Fruit fly (Drosophila melanogaster) whole organism, embryonic: ENCODE data around the gene Vps8.

Experiments used
- CG10147 ChIP-seq: fragments of 200-800 bp; sonication (Bioruptor generic); optimal IDR thresholded peaks from 2 replicates; lab custom pipeline; 2019; ENCODE audit warnings: missing biosample characterization, mild to moderate bottlenecking, missing genetic modification characterization, moderate library complexity
- CG11085 ChIP-seq: fragments of 200-800 bp; sonication (Bioruptor generic); IDR thresholded peaks from 2 replicates; pipeline ENCODE4 v1.3.6; 2022; ENCODE audit warnings: missing biosample characterization, missing genetic modification characterization
- CG11093 ChIP-seq: fragments of 200-800 bp; sonication (Bioruptor generic); IDR thresholded peaks from 3 replicates; pipeline ENCODE4 v1.3.6; 2022; ENCODE audit warnings: missing biosample characterization, missing genetic modification characterization
- CG11695 ChIP-seq: fragments of 200-800 bp; sonication (Bioruptor generic); IDR thresholded peaks from 3 replicates; pipeline ENCODE4 v1.3.6; 2022; ENCODE audit warnings: missing biosample characterization, missing genetic modification characterization
- CG1529 ChIP-seq: fragments of 200-800 bp; sonication (Bioruptor generic); optimal IDR thresholded peaks from 3 replicates; lab custom pipeline; 2018; ENCODE audit warnings: missing biosample characterization, missing genetic modification characterization
- CG1603 ChIP-seq: fragments of 200-800 bp; sonication (Bioruptor generic); optimal IDR thresholded peaks from 2 replicates; lab custom pipeline; 2019; ENCODE audit warnings: missing biosample characterization, mild to moderate bottlenecking, missing genetic modification characterization, moderate library complexity
- CG16815 ChIP-seq: fragments of 200-800 bp; sonication (Bioruptor generic); optimal IDR thresholded peaks from 3 replicates; lab custom pipeline; 2017; ENCODE audit warnings: missing biosample characterization, mild to moderate bottlenecking, missing genetic modification characterization
- CG18599 ChIP-seq: fragments of 200-800 bp; sonication (Bioruptor generic); optimal IDR thresholded peaks from 3 replicates; lab custom pipeline; 2017; ENCODE audit warnings: missing biosample characterization, missing genetic modification characterization, mild to moderate bottlenecking, moderate library complexity, missing genetic modification reagents
- CG2199 ChIP-seq: fragments of 200-800 bp; sonication (Bioruptor generic); IDR thresholded peaks from 3 replicates; pipeline ENCODE4 v1.3.6; 2022; ENCODE audit warnings: missing biosample characterization, missing genetic modification characterization
- CG30431 ChIP-seq: fragments of 200-800 bp; sonication (Bioruptor generic); optimal IDR thresholded peaks from 2 replicates; lab custom pipeline; 2017; ENCODE audit warnings: missing biosample characterization, missing genetic modification characterization
- CG32532 ChIP-seq: fragments of 200-800 bp; sonication (Bioruptor generic); IDR thresholded peaks from 2 replicates; pipeline ENCODE4 v1.3.6; 2022; ENCODE audit warnings: missing biosample characterization, missing genetic modification characterization
- CG42726 ChIP-seq: fragments of 200-800 bp; sonication (Bioruptor generic); IDR thresholded peaks from 2 replicates; pipeline ENCODE4 v1.3.6; 2022; ENCODE audit warnings: missing biosample characterization, missing genetic modification characterization; ENCODE audit not compliant: partially characterized antibody
- CG4617 ChIP-seq: fragments of 200-800 bp; sonication (Bioruptor generic); optimal IDR thresholded peaks from 3 replicates; lab custom pipeline; 2016; ENCODE audit warnings: missing biosample characterization, missing genetic modification characterization, borderline replicate concordance
- CG7271 ChIP-seq: fragments of 200-800 bp; sonication (Bioruptor generic); optimal IDR thresholded peaks from 2 replicates; lab custom pipeline; 2018; ENCODE audit warnings: missing biosample characterization, mild to moderate bottlenecking, missing genetic modification characterization, moderate library complexity
- CG7357 ChIP-seq: fragments of 200-800 bp; sonication (Bioruptor generic); IDR thresholded peaks from 3 replicates; pipeline ENCODE4 v1.3.6; 2022; ENCODE audit warnings: missing biosample characterization, missing genetic modification characterization
- CG9727 ChIP-seq: fragments of 200-800 bp; sonication (Bioruptor generic); optimal IDR thresholded peaks from 3 replicates; lab custom pipeline; 2017; ENCODE audit warnings: missing biosample characterization, mild to moderate bottlenecking, missing genetic modification characterization
- CkIIα-i1 ChIP-seq: fragments of 200-800 bp; sonication (Bioruptor generic); IDR thresholded peaks from 2 replicates; pipeline ENCODE4 v1.3.6; 2022; ENCODE audit warnings: missing biosample characterization, missing genetic modification characterization
- D19B ChIP-seq: fragments of 200-800 bp; sonication (Bioruptor generic); optimal IDR thresholded peaks from 2 replicates; lab custom pipeline; 2017; ENCODE audit warnings: missing biosample characterization, mild to moderate bottlenecking, missing genetic modification characterization
- Deaf1 ChIP-seq: fragments of 200-800 bp; optimal IDR thresholded peaks from 3 replicates; lab custom pipeline; 2019; ENCODE audit warnings: missing biosample characterization, mild to moderate bottlenecking, missing genetic modification characterization, moderate library complexity
- Dek ChIP-seq: fragments of 200-800 bp; sonication (Bioruptor generic); optimal IDR thresholded peaks from 3 replicates; lab custom pipeline; 2019; ENCODE audit warnings: missing biosample characterization, mild to moderate bottlenecking, missing genetic modification characterization, moderate library complexity
- Dfd ChIP-seq, 2 experiments: fragments of >200 bp; optimal IDR thresholded peaks; 2 replicates each; lab custom pipeline; 2017; ENCODE audit warnings: missing biosample characterization in 2 of 2, missing genetic modification characterization in 2 of 2
- Kr ChIP-seq: fragments of 200-800 bp; sonication (Bioruptor generic); optimal IDR thresholded peaks from 2 replicates; lab custom pipeline; 2017; ENCODE audit warnings: missing biosample characterization, mild to moderate bottlenecking, missing genetic modification characterization
- Lhr ChIP-seq: fragments of 200-800 bp; sonication (Bioruptor generic); optimal IDR thresholded peaks from 3 replicates; lab custom pipeline; 2017; ENCODE audit warnings: mild to moderate bottlenecking, missing biosample characterization, missing genetic modification reagents, missing genetic modification characterization
- Six4 ChIP-seq: fragments of 200-800 bp; sonication (Bioruptor generic); optimal IDR thresholded peaks from 2 replicates; lab custom pipeline; 2016; ENCODE audit warnings: missing biosample characterization, missing genetic modification characterization
- Stat92E ChIP-seq, 3 experiments: fragments of >200 bp in 2 of 3; fragments of 200-800 bp in 1 of 3; sonication (Bioruptor generic) in 1 of 3; optimal IDR thresholded peaks; 2 replicates each; lab custom pipeline; 2017 to 2019; ENCODE audit warnings: missing biosample characterization in 3 of 3, missing genetic modification characterization in 3 of 3, mild to moderate bottlenecking in 1 of 3, moderate library complexity in 1 of 3
- Vsx1 ChIP-seq: fragments of 200-800 bp; sonication (Bioruptor generic); optimal IDR thresholded peaks from 2 replicates; lab custom pipeline; 2017; ENCODE audit warnings: missing biosample characterization, mild to moderate bottlenecking, missing genetic modification characterization, missing genetic modification reagents
- ac ChIP-seq: fragments of 200-800 bp; sonication (Bioruptor generic); optimal IDR thresholded peaks from 3 replicates; lab custom pipeline; 2017; ENCODE audit warnings: missing biosample characterization, mild to moderate bottlenecking, missing genetic modification characterization
- br ChIP-seq: fragments of >200 bp; optimal IDR thresholded peaks from 2 replicates; lab custom pipeline; 2017
- chif ChIP-seq, 2 experiments: fragments of 200-800 bp; sonication (Bioruptor generic); optimal IDR thresholded peaks; 3 replicates each; lab custom pipeline; 2016; ENCODE audit warnings: missing biosample characterization in 2 of 2, missing genetic modification characterization in 2 of 2
- ci ChIP-seq: fragments of 200-800 bp; sonication (Bioruptor generic); IDR thresholded peaks from 3 replicates; pipeline ENCODE4 v1.3.6; 2022; ENCODE audit warnings: missing biosample characterization, missing genetic modification characterization
- croc ChIP-seq: fragments of 200-800 bp; sonication (Bioruptor generic); conservative IDR thresholded peaks from 3 replicates; pipeline ENCODE4 v1.3.6; 2022; ENCODE audit warnings: missing biosample characterization, missing genetic modification characterization
- da ChIP-seq: fragments of 200-800 bp; sonication (Bioruptor generic); optimal IDR thresholded peaks from 2 replicates; lab custom pipeline; 2016; ENCODE audit warnings: missing biosample characterization, missing genetic modification characterization
- dmrt99B ChIP-seq: fragments of 200-800 bp; sonication (Bioruptor generic); optimal IDR thresholded peaks from 2 replicates; lab custom pipeline; 2018; ENCODE audit warnings: missing biosample characterization, mild to moderate bottlenecking, missing genetic modification characterization, moderate library complexity
- esg ChIP-seq: fragments of 200-800 bp; sonication (Bioruptor generic); conservative IDR thresholded peaks from 2 replicates; pipeline ENCODE4 v1.3.6; 2022; ENCODE audit warnings: missing biosample characterization, missing genetic modification characterization
- eyg ChIP-seq: fragments of 200-800 bp; sonication (Bioruptor generic); optimal IDR thresholded peaks from 3 replicates; lab custom pipeline; 2016; ENCODE audit warnings: missing biosample characterization, missing genetic modification characterization
- grn ChIP-seq: fragments of 200-800 bp; sonication (Bioruptor generic); optimal IDR thresholded peaks from 3 replicates; lab custom pipeline; 2017; ENCODE audit warnings: missing biosample characterization, missing genetic modification characterization
- h ChIP-seq: fragments of >200 bp; optimal IDR thresholded peaks from 2 replicates; lab custom pipeline; 2017
- hkb ChIP-seq, 2 experiments: fragments of 200-800 bp in 1 of 2; fragments of >200 bp in 1 of 2; sonication (Bioruptor generic) in 1 of 2; IDR thresholded peaks in 1 of 2; optimal IDR thresholded peaks in 1 of 2; 2 replicates each; pipeline versions ENCODE4 v1.3.6 to Lab custom; 2017 to 2022; ENCODE audit warnings: missing biosample characterization in 1 of 2, missing genetic modification characterization in 1 of 2
- kni ChIP-seq: fragments of 200-800 bp; sonication (Bioruptor generic); optimal IDR thresholded peaks from 3 replicates; lab custom pipeline; 2017; ENCODE audit warnings: mild to moderate bottlenecking, missing biosample characterization, missing genetic modification reagents, missing genetic modification characterization
- knrl ChIP-seq: fragments of 200-800 bp; sonication (Bioruptor generic); IDR thresholded peaks from 3 replicates; pipeline ENCODE4 v1.3.6; 2022; ENCODE audit warnings: missing biosample characterization, missing genetic modification characterization; ENCODE audit not compliant: partially characterized antibody
- mam ChIP-seq: fragments of 200-800 bp; sonication (Bioruptor generic); optimal IDR thresholded peaks from 3 replicates; lab custom pipeline; 2016; ENCODE audit warnings: missing biosample characterization, missing genetic modification characterization
- peb ChIP-seq: fragments of 200-800 bp; sonication (Bioruptor generic); IDR thresholded peaks from 2 replicates; pipeline ENCODE4 v1.3.6; 2022; ENCODE audit warnings: missing biosample characterization, missing genetic modification characterization
- phol ChIP-seq: fragments of 200-800 bp; sonication (Bioruptor generic); optimal IDR thresholded peaks from 3 replicates; lab custom pipeline; 2018; ENCODE audit warnings: missing biosample characterization, mild to moderate bottlenecking, missing genetic modification characterization, moderate library complexity
- pum ChIP-seq: fragments of 200-800 bp; sonication (Bioruptor generic); optimal IDR thresholded peaks from 2 replicates; lab custom pipeline; 2016; ENCODE audit warnings: missing biosample characterization, missing genetic modification characterization
- ssp ChIP-seq: fragments of 200-800 bp; sonication (Bioruptor generic); IDR thresholded peaks from 2 replicates; pipeline ENCODE4 v1.3.6; 2022; ENCODE audit warnings: missing biosample characterization, missing genetic modification characterization
- tll ChIP-seq, 2 experiments: fragments of 200-800 bp in 1 of 2; fragments of >200 bp in 1 of 2; sonication (Bioruptor generic) in 1 of 2; optimal IDR thresholded peaks; 2 replicates each; lab custom pipeline; 2017 to 2019; ENCODE audit warnings: missing biosample characterization in 2 of 2, missing genetic modification characterization in 2 of 2, mild to moderate bottlenecking in 1 of 2, moderate library complexity in 1 of 2
- yki ChIP-seq: fragments of >200 bp; optimal IDR thresholded peaks from 3 replicates; lab custom pipeline; 2018
- zen ChIP-seq: fragments of 200-800 bp; sonication (Bioruptor generic); optimal IDR thresholded peaks from 3 replicates; lab custom pipeline; 2018; ENCODE audit warnings: missing biosample characterization, mild to moderate bottlenecking, missing genetic modification characterization, moderate library complexity

The Vps8 gene

DNA sequence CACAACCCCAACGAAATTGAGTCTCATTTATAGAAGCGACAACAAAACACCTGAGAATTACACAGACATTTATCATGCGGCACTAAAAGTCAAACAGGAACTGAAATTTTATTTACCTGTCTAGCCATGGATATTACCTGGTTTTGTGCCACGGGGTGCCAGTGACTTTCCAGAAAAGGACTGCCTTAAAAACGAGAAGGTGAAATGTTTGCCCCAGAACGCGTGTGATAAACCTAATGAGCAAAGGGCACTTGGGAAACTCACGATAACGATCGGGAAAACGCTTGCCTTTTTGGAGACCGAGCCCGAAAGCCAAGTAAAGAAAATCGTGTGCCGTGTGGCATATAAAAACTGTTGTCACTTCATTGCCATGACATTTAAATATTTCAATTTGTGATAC is 25.6 kb downstream of the Vps8 start:
- peak in 1 of 2 experiments; percentile 83 for TF ChIP-seq tll (GFP tag; optimal IDR thresholded peaks at IDR 0.05; lab: Kevin White, UChicago)
- peak; percentile 83 for TF ChIP-seq zen (tag; lab: Kevin White, UChicago)
- TF ChIP-seq Stat92E (GFP tag; optimal IDR thresholded peaks at IDR 0.05; lab: Kevin White, UChicago): peak in 1 of 3 experiments; percentile 61
- peak; percentile 27 for TF ChIP-seq ac (GFP tag; lab: Kevin White, UChicago)
- no peak for TF ChIP-seq Six4 (GFP tag; lab: Kevin White, UChicago)
- no peak for TF ChIP-seq mam (GFP tag; lab: Kevin White, UChicago)
- TF ChIP-seq CG2199 (GFP tag; lab: Robert Waterston, UW): peak; percentile 70; the same call in 1 of the 3 replicates
- peak; percentile 75 for TF ChIP-seq grn (GFP tag; lab: Kevin White, UChicago)
- TF ChIP-seq Kr: peak; percentile 12
- TF ChIP-seq kni: peak; percentile 81
- no peak for TF ChIP-seq chif (GFP tag; optimal IDR thresholded peaks at IDR 0.05; lab: Kevin White, UChicago)

DNA sequence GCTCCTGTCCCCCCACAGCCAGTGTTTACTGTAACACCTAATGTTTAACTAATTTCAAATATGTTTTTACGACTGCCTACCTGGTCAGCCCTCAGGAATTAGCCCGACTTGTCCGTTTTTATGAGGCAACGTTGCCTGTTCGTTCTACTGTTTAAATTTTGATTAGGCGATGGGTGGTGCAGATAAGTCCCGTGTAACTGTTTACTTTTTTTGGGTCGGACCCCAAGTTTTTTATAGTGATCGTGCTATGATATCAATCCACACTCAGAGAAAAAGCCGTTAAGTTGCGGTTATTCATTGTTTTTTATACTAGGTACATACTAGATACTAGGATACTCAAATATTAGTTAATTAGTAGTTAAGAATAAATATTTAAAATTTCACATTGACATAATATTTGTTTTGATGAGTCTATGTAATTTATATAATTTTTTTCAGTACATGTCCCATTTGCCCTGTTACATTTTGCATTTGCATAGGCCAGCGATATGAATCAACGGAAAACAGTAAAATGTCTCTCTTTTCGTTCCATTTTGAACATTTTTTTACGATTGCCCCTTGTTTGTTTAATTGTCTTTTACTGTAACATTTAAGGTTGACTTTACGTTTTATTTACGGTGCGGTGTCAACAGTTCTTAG is 27.3 kb downstream of the Vps8 start:
- TF ChIP-seq da (GFP tag; lab: Kevin White, UChicago): no peak
- TF ChIP-seq Vsx1 (GFP tag; lab: Kevin White, UChicago): peak; percentile 87
- TF ChIP-seq h (lab: Kevin White, UChicago): no peak
- TF ChIP-seq CG1529 (GFP tag; lab: Kevin White, UChicago): peak; percentile 64
- peak; percentile 26 for TF ChIP-seq Deaf1 (tag; lab: Kevin White, UChicago)
- TF ChIP-seq ssp: peak; percentile 57
- TF ChIP-seq croc (GFP tag; lab: Robert Waterston, UW): peak; percentile 40; the same call in 1 of the 3 replicates
- TF ChIP-seq peb (GFP tag; lab: Robert Waterston, UW): no peak; the same call in 1 of the 2 replicates
- TF ChIP-seq CG9727 (GFP tag; lab: Kevin White, UChicago): peak; percentile 82
- no peak for TF ChIP-seq knrl
- no peak for TF ChIP-seq CG7357
- no peak for TF ChIP-seq CkIIα-i1
- no peak for TF ChIP-seq CG42726 (GFP tag; lab: Robert Waterston, UW)
- TF ChIP-seq CG10147: peak; percentile 28
- no peak for TF ChIP-seq Dfd (GFP tag; optimal IDR thresholded peaks at IDR 0.05; lab: Kevin White, UChicago)
- TF ChIP-seq hkb (optimal IDR thresholded peaks at IDR 0.05; lab: Kevin White, UChicago): no peak
- TF ChIP-seq hkb (GFP tag; IDR thresholded peaks at IDR 0.05; lab: Robert Waterston, UW): peak; percentile 68
- TF ChIP-seq ac (GFP tag; lab: Kevin White, UChicago): peak; percentile 4
- peak; percentile 25 for TF ChIP-seq Dek (tag; lab: Kevin White, UChicago)
- peak; percentile 73 for TF ChIP-seq dmrt99B (tag; lab: Kevin White, UChicago)
- TF ChIP-seq CG11093 (GFP tag; lab: Robert Waterston, UW): 0 out of 3 replicates have a peak, but pooled peaks have one; percentile 39
- TF ChIP-seq CG11695: peak; percentile 56; the same call in 1 of the 3 replicates
- TF ChIP-seq CG32532: peak; percentile 10; the same call in 1 of the 2 replicates
- TF ChIP-seq Lhr (GFP tag; lab: Kevin White, UChicago): peak; percentile 47
- no peak for TF ChIP-seq yki (lab: Kevin White, UChicago)
- TF ChIP-seq CG1603 (tag; lab: Kevin White, UChicago): peak; percentile 57
- peak; percentile 34 for TF ChIP-seq CG7271 (tag; lab: Kevin White, UChicago)
- TF ChIP-seq pum (GFP tag; lab: Kevin White, UChicago): no peak
- TF ChIP-seq br (lab: Kevin White, UChicago): no peak
- TF ChIP-seq eyg: no peak
- TF ChIP-seq esg (GFP tag; lab: Robert Waterston, UW): peak; percentile 54
- peak; percentile 26 for TF ChIP-seq CG4617 (GFP tag; lab: Kevin White, UChicago)
- TF ChIP-seq CG30431 (GFP tag; lab: Kevin White, UChicago): peak; percentile 54
- TF ChIP-seq ci (GFP tag; lab: Robert Waterston, UW): peak; percentile 48; the same call in 1 of the 3 replicates
- TF ChIP-seq phol: peak; percentile 77
- TF ChIP-seq CG11085 (GFP tag; lab: Robert Waterston, UW): no peak
- TF ChIP-seq D19B (GFP tag; lab: Kevin White, UChicago): peak; percentile 10
- peak; percentile 33 for TF ChIP-seq CG16815
- peak; percentile 52 for TF ChIP-seq CG18599
